Worm (Caenorhabditis elegans) whole organism, L4/young adult: ENCODE measurements around the gene ZK1321.1.

Experiments used
- W03F9.2 ChIP-seq: fragments of 150-350 bp; optimal IDR thresholded peaks from 2 replicates; lab custom pipeline; 2014; ENCODE audit warnings: missing biosample characterization, missing genetic modification characterization
- dao-5 ChIP-seq: sonication (generic microtip); optimal IDR thresholded peaks from 2 replicates; lab custom pipeline; 2016; ENCODE audit warnings: missing genotype, missing genetic modification characterization, moderate library complexity, missing compliant biosample characterization
- him-1 ChIP-seq: sonication (generic microtip); optimal IDR thresholded peaks from 2 replicates; lab custom pipeline; 2016; ENCODE audit warnings: missing genotype, missing genetic modification reagents, missing genetic modification characterization, missing compliant biosample characterization

DNA sequence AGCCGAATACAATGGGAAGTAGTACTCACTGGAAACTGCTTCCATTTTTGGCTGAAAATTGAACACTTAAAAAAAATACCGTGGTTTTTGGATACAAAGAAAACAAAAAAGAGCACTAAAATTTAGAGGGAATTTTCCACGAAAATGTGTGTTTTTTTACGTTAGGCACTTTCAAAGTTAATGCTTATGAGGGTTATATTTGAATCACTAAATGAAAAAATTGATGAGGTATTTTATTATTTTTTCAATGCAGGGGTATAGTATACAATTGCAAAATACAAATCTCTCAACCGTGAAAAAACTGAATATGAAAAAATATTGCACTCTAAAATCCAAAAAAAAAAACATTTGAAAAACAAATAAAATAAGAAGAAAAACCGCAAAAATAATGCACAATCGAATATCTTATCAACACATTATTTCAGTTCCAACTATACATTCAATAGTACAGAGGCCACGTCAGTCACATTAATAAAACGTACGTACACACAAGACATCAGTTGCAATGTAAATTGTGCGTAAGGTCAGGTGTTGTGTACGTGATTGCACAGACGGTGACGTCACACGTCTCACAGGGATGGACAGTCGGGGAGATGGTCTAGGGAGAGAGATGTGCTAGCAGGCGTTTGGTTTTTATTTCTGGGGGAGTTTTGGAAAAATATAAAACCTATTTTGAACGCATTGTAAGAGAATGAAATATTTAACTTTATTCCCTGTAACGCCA lies 16.1 kb downstream of the ZK1321.1 start, which contains the start of gene aqp-10:
- TF ChIP-seq him-1 (no peak), W03F9.2 (tag; lab: Kevin White, UChicago) (peak; percentile 53), dao-5 (no peak)
